Fruit fly (Drosophila melanogaster): ENCODE results near the gene CG5928.

CG5928 gene

DNA sequence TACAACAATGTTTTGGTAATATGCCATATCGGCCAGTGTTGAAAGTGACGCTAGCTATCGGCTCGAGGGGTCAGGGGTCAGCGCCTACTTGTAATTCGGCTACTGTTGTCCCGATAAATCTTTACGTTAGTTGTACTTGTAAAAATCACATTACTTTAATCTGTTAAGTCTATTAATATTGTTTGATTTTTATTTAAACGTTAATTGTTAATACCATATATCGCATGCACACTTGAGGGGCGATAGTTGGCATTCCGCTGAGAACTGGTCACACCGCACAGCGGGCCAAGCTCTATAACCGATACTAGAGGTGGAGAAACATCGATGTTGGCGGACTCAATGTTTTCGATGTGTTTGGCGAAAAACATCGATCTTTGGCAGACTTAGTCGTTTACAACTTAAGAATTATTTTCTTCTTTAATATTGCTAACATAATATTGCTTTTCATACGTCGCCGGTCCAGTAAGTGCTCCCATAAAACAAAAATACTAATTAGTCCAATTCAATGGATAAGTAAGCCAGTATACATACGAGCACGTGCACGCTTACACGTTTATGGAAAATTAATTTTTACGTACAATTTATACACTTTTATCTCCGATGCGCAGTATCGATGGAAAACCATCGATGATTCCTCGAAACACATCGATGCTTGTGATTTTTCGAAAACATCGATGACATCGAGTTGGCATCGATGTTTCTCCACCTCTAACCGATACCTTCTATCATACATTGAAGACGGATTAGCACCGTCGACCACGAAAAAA, 30.4 kb upstream of the CG5928 start, which contains the start of the genes rux and MCTS1:
Gene rux, minus strand, starts transcription at position 621 of the 767 bp plus-strand sequence.
Gene MCTS1, plus strand, starts transcription at position 713 of the 767 bp plus-strand sequence.
- TF ChIP-seq pan (optimal IDR thresholded peaks at IDR 0.05) = no peak
- TF ChIP-seq CG8478 (optimal IDR thresholded peaks at IDR 0.05) = no peak
- TF ChIP-seq usp (GFP tag; optimal IDR thresholded peaks at IDR 0.05) = no peak
- no peak for TF ChIP-seq EcR (GFP tag; optimal IDR thresholded peaks at IDR 0.05)
- no peak for TF ChIP-seq Dll (optimal IDR thresholded peaks at IDR 0.05)
- TF ChIP-seq psq (optimal IDR thresholded peaks at IDR 0.05) = no peak

DNA sequence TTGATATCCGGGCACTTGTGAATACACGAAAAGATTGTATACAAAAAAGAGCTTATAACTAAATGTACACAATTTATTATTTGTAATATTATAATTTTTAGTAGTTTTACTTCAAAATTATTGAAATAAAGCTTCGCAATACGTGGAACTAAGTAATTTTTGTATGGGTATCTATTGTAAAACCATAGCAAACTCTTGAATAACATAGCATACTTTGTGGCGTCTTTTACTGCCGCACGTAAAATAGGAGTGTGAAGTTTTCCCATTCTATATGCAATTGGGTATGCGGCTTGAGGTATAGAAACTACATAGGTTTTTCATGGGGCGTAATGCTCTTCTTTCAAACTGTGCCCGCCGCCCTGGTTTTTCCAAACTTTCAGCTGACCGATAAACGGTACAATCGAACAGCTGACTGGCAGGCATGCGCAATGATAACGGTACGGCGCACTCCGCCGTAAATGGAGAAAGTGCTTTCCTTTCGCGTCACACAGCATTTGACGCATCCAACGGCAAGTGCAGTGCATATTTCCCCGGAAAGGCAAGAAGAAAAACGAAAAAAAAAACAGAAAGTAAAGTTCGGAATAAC, 28.2 kb upstream of the CG5928 start, which contains the start of gene CG5937:
Gene CG5937, plus strand, starts transcription at position 575 of the 586 bp plus-strand sequence.
- TF ChIP-seq EcR (GFP tag; optimal IDR thresholded peaks at IDR 0.05) (no peak), usp (GFP tag; optimal IDR thresholded peaks at IDR 0.05) (no peak), pan (optimal IDR thresholded peaks at IDR 0.05) (no peak), psq (optimal IDR thresholded peaks at IDR 0.05) (no peak), Dll (optimal IDR thresholded peaks at IDR 0.05) (no peak), CG8478 (optimal IDR thresholded peaks at IDR 0.05) (no peak)

DNA sequence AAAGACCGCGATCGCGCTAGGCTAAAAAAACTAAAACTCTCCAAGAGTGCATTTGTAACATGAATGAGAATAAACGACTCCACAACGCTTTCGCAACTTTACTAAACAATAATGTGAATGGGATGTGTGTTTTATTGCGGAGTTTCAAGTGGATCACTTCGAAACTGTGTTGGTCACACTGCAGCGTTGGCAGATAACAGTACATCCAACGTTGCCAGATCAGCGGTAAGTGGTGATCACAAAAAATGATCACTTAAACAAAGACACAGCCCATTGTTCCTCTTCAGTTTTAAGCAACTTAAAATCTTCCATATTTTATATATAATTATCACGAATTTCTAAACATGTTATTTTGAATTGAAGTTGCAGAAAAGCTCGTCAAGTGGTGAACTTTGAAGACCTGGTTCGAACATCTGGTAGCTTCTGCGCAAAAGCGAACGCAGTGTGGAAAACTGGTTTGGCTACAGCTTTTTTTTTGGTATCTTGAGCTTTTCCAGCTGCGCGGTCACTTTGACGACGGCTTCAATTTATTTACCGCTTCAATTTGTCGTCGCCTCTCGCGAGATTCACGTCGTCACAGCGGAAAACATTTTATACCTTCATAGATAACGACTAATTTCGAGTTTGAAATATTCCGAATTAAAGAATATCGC, 17.4 kb upstream of the CG5928 start, which contains the start of gene CG5921:
Gene CG5921, plus strand, starts transcription at position 547 of the 653 bp plus-strand sequence.
- no peak for TF ChIP-seq EcR (GFP tag; optimal IDR thresholded peaks at IDR 0.05)

DNA sequence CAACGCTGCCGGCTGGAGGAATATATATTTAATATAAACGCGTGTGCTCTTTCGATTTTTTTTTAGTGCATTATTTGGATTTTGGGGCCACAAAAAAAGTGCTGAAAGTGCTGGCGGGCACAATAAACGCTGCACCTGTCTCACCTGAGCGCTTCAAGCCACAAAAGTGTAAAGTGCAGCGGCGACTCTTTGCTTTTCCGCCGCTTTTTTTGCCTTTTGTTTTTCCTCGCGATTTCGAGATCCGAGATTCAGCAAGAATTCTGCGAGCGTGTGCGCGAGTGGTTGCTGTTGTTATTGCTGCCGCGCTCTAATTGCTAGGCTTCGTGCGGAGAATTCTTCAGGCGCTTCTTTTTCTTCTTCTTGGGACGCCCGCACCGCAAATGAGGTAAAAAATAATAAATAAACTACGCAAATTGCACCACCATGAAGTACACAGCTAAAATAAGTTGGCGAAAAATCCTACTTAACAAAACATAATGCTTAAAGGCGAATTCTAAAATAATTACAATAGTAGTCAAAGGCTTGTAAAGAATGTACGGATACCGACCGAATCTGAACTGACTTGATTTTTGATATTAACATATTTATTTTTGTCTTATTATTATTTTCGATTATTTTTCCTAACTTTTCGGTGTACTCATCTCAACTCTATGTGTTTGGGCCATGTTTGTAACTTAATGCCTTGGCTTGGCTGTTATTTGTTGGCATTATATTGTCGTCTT, 16.7 kb upstream of the CG5928 start:
- TF ChIP-seq CG8478 (optimal IDR thresholded peaks at IDR 0.05) (no peak), EcR (GFP tag; optimal IDR thresholded peaks at IDR 0.05) (no peak), usp (GFP tag; optimal IDR thresholded peaks at IDR 0.05) (no peak), pan (optimal IDR thresholded peaks at IDR 0.05) (no peak), Dll (optimal IDR thresholded peaks at IDR 0.05) (no peak), psq (optimal IDR thresholded peaks at IDR 0.05) (no peak)

DNA sequence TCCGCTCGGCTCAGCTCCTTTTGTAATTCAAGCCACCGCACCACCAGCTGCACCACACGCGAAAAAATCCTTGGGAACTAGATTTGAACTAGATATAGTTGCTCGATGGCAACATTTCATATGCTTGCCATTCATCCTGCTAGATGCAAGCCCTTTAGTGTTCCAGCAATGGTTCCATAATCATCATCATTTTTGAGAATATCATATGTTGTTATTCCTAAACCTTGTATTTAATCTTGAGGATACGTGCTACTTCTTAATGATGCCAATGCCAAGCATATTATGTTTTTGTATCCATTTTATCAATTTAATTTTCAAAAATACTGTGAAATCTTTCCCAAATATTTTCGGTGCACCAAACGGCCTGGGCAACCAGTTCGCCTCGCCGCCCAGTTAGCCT, 14.9 kb upstream of the CG5928 start:
- TF ChIP-seq psq (optimal IDR thresholded peaks at IDR 0.05) (no peak), Dll (optimal IDR thresholded peaks at IDR 0.05) (no peak), CG8478 (optimal IDR thresholded peaks at IDR 0.05) (no peak), EcR (GFP tag; optimal IDR thresholded peaks at IDR 0.05) (no peak), usp (GFP tag; optimal IDR thresholded peaks at IDR 0.05) (no peak), pan (optimal IDR thresholded peaks at IDR 0.05) (no peak)

DNA sequence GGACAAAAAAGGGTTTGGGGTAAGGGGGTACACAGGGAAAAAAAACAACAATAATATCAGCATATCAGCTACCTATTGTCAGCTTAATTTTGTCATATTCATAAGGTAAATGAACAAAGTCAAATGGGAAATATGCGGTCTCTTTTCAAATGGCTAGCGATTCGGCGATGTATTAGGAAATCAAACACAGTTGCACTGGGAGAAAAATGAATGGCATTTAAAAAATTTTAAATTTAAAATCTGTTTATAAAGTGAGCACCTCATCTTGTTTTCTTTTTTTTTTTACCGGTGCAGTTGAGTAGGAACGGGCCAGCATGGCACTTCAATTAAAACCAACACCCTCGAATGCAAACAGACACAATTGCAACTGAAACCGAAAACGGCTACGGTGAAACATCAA, 13.7 kb upstream of the CG5928 start:
- TF ChIP-seq Dll (optimal IDR thresholded peaks at IDR 0.05) (no peak), psq (optimal IDR thresholded peaks at IDR 0.05) (no peak)

DNA sequence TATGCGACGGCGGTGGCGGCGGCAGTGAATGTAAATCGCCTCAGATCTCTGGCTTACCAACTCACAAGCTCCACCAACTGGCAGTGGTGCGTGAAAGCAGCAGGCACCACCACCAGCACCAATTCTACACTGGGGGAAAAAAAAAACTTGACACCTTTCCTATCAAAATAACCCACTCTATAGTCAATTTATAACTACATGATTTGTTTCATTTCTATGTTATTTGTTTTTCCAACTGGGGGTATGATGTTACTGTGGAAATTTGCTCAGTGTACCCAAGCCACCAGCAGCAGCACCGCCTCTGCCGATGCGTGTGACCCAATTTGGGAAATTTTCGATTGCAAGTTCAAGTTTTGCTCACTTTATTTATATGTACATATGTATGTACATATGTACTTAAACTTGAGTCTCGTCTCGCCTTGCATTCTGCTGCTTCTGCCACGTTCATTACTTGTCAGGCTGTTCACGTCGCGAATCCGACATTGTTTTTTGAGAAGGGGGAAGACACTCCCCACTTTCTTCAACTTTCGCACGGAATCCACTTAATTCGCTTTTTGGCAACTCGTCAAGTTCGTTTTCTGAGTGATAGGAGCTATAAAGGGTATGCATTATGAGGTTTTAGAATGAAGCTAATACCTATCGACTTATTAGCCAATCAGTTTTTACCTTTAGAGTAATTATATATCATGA, 8.5 kb upstream of the CG5928 start:
- TF ChIP-seq EcR (GFP tag; optimal IDR thresholded peaks at IDR 0.05) = no peak
- no peak for TF ChIP-seq usp (GFP tag; optimal IDR thresholded peaks at IDR 0.05)
- no peak for TF ChIP-seq CG8478 (optimal IDR thresholded peaks at IDR 0.05)
- TF ChIP-seq pan (optimal IDR thresholded peaks at IDR 0.05) = no peak
- no peak for TF ChIP-seq psq (optimal IDR thresholded peaks at IDR 0.05)
- no peak for TF ChIP-seq Dll (optimal IDR thresholded peaks at IDR 0.05)

DNA sequence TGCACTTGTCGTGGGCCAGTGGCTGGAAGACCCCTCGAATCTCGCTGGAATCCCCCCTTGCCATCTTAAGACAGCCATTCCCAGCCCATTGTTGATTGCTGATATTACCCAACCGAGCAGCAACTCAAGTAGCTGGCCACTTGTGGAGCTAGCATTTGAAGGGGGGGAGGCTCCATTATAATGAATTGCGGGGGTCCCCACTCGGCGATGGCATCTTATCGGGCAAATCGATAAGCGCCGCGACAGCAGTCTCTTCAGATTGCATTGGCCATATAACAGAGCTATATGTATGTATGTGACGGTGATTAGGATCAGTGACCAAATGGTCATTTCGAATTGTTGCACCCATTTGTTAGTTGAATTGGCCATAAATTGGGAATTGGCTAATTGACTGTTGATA, 5.6 kb upstream of the CG5928 start:
- TF ChIP-seq usp (GFP tag; optimal IDR thresholded peaks at IDR 0.05) (no peak), psq (optimal IDR thresholded peaks at IDR 0.05) (no peak), CG8478 (optimal IDR thresholded peaks at IDR 0.05) (no peak), EcR (GFP tag; optimal IDR thresholded peaks at IDR 0.05) (no peak), Dll (optimal IDR thresholded peaks at IDR 0.05) (no peak), pan (optimal IDR thresholded peaks at IDR 0.05) (no peak)

DNA sequence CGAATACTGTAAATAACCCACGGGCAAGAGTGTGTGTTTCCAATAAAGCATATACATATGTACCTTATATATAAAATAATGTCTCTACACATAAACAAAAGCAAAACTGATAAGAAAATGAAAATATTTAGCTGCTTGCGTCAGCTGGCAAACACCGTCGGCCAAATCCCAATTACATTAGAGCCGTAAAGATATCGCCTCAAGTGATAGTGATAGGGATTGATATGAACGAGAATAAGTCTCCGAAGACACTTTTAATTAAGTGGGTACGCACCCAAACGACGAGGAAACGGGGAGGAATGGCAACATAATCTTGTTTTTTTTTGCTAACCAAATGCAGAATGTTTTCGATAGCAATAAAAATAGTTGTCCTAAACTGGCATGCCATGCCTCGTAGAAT, 3.2 kb upstream of the CG5928 start:
- TF ChIP-seq psq (optimal IDR thresholded peaks at IDR 0.05) (no peak), pan (optimal IDR thresholded peaks at IDR 0.05) (no peak), CG8478 (optimal IDR thresholded peaks at IDR 0.05) (no peak), EcR (GFP tag; optimal IDR thresholded peaks at IDR 0.05) (no peak), Dll (optimal IDR thresholded peaks at IDR 0.05) (no peak), usp (GFP tag; optimal IDR thresholded peaks at IDR 0.05) (no peak)

DNA sequence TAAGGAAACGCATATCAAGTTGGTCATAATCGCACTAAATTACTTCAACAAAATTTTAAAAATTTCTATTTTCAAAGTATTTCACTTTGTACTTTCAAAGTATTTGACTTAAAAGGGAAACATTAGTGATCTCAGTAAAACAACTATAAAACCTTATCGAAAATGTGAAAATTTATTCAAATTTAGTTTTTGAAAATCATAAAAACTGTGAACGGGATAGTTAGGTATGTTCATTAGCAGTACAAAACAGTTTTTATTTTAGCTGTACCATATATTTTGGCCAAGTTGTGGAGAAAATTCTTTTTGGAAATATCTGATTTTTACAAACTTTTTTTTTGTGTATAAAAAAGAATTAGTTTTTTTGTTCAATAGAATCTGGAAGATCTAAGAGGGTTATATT, 1.4 kb upstream of the CG5928 start, which contains the start of gene CG43115:
Gene CG43115, minus strand, starts transcription at position 101 of the 400 bp plus-strand sequence.
- TF ChIP-seq psq (optimal IDR thresholded peaks at IDR 0.05) (no peak), pan (optimal IDR thresholded peaks at IDR 0.05) (no peak), CG8478 (optimal IDR thresholded peaks at IDR 0.05) (no peak), usp (GFP tag; optimal IDR thresholded peaks at IDR 0.05) (no peak), Dll (optimal IDR thresholded peaks at IDR 0.05) (no peak), EcR (GFP tag; optimal IDR thresholded peaks at IDR 0.05) (no peak)

DNA sequence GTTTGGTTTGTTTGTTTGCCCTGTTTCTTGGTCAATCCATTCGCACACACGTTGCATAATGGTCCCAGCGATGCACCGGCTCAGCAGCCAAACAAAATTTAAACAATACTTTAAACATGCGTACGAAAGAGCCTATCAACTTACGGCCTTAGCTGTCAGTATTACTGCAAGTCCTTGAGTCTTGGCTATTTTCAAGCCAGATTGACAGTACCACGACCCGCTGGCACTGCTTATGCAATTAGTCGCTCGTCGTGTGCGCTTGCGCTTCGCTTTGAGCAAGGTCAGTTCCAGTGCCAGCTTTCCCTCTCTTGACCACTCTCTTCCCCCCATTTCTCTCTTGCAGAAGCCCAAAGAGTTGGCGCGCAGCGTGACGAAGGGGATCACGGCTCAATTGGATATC, 956 bp downstream of the CG5928 start:
- TF ChIP-seq usp (GFP tag; optimal IDR thresholded peaks at IDR 0.05) (no peak), psq (optimal IDR thresholded peaks at IDR 0.05) (no peak), CG8478 (optimal IDR thresholded peaks at IDR 0.05) (no peak), Dll (optimal IDR thresholded peaks at IDR 0.05) (no peak), pan (optimal IDR thresholded peaks at IDR 0.05) (no peak), EcR (GFP tag; optimal IDR thresholded peaks at IDR 0.05) (no peak)
